Fruit fly (Drosophila melanogaster): ENCODE results near the gene mri.

The mri gene

DNA sequence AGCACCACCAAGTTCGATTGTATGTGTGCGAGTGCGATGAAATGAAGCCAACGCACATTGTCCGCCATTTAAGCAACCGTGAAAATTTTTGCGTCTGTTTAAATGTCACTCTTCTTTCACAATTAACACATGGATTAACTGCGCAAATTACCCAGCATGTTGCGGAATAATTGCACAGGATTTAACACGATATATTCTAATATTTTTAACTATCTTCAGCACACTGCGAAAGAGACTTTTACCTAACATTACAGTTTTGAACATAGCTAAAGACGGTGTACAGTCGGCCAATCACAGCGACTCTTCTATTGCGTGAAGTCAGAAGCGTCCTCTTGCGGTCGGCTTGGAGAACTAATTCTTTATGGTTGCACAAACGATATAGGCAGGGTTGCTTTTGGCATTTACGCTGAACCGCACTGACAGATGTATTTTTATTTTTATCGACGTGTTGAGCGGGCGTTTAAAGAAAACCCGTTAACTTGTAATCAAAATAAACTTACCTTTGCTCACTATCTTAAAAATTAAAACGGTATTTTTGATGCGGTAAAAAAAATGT is 46.7 kb downstream of the mri start (continued):
- no peak for TF ChIP-seq CG8281 (tag; optimal IDR thresholded peaks at IDR 0.05)
- peak; percentile 67 for TF ChIP-seq CG17912 (GFP tag; optimal IDR thresholded peaks at IDR 0.05)
- TF ChIP-seq maf-S (GFP tag; optimal IDR thresholded peaks at IDR 0.05), result no peak
- TF ChIP-seq CG2120 (GFP tag; optimal IDR thresholded peaks at IDR 0.05), result peak; percentile 53
- no peak for TF ChIP-seq CG7839 (tag; optimal IDR thresholded peaks at IDR 0.05)
- no peak for TF ChIP-seq CG7745 (tag; optimal IDR thresholded peaks at IDR 0.05)
- no peak for TF ChIP-seq schlank (tag; optimal IDR thresholded peaks at IDR 0.05)
- TF ChIP-seq danr (GFP tag; IDR thresholded peaks at IDR 0.05), result no peak
- peak; percentile 64 for TF ChIP-seq CG10267 (tag; optimal IDR thresholded peaks at IDR 0.05)
- no peak for TF ChIP-seq abd-A (tag; optimal IDR thresholded peaks at IDR 0.05)
- no peak for TF ChIP-seq al (GFP tag; IDR thresholded peaks at IDR 0.05)
- peak; percentile 48 for TF ChIP-seq ab (GFP tag; optimal IDR thresholded peaks at IDR 0.05)
- no peak for TF ChIP-seq Sox102F (GFP tag; optimal IDR thresholded peaks at IDR 0.05)
- TF ChIP-seq TFAM (GFP tag; optimal IDR thresholded peaks at IDR 0.05), result no peak
- TF ChIP-seq fd102C (GFP tag; optimal IDR thresholded peaks at IDR 0.05), result no peak
- peak; percentile 26 for TF ChIP-seq her (GFP tag; optimal IDR thresholded peaks at IDR 0.05)
- peak; percentile 42; the same call in 1 of the 2 replicates for TF ChIP-seq chm (GFP tag; IDR thresholded peaks at IDR 0.05)
- TF ChIP-seq emc (GFP tag; optimal IDR thresholded peaks at IDR 0.05), result no peak
- no peak for TF ChIP-seq Tbp (GFP tag; optimal IDR thresholded peaks at IDR 0.05)
- TF ChIP-seq CG4707 (GFP tag; optimal IDR thresholded peaks at IDR 0.05), result no peak
- TF ChIP-seq nerfin-1 (tag; optimal IDR thresholded peaks at IDR 0.05), result peak; percentile 15
- peak; percentile 34; the same call in 1 of the 3 replicates for TF ChIP-seq tgo (GFP tag; IDR thresholded peaks at IDR 0.05)
- no peak for TF ChIP-seq wek (GFP tag; optimal IDR thresholded peaks at IDR 0.05)
- TF ChIP-seq Hr39 (optimal IDR thresholded peaks at IDR 0.05), result no peak
- TF ChIP-seq ci (GFP tag; IDR thresholded peaks at IDR 0.05), result peak; percentile 84
- TF ChIP-seq hb (GFP tag; IDR thresholded peaks at IDR 0.05; ENCODE audit: partially characterized antibody), result peak; percentile 79
- TF ChIP-seq CG10654 (GFP tag; optimal IDR thresholded peaks at IDR 0.05), result peak; percentile 31
- peak; percentile 86 for TF ChIP-seq phol (tag; optimal IDR thresholded peaks at IDR 0.05)
- no peak for TF ChIP-seq yki (optimal IDR thresholded peaks at IDR 0.05)
- TF ChIP-seq CG18599 (GFP tag; optimal IDR thresholded peaks at IDR 0.05), result no peak
- TF ChIP-seq ATbp (GFP tag; optimal IDR thresholded peaks at IDR 0.05), result no peak
- TF ChIP-seq CG10147 (GFP tag; optimal IDR thresholded peaks at IDR 0.05), result no peak
- peak; percentile 50 for TF ChIP-seq Atf-2 (GFP tag; optimal IDR thresholded peaks at IDR 0.05)
- TF ChIP-seq dpn (GFP tag; optimal IDR thresholded peaks at IDR 0.05), result peak; percentile 46 to 48
- TF ChIP-seq sim (GFP tag; IDR thresholded peaks at IDR 0.05), result no peak
- TF ChIP-seq exex (tag; optimal IDR thresholded peaks at IDR 0.05), result no peak
- TF ChIP-seq CG12744 (GFP tag; optimal IDR thresholded peaks at IDR 0.05), result peak; percentile 21
- TF ChIP-seq gsb-n (tag; optimal IDR thresholded peaks at IDR 0.05), result no peak
- peak; percentile 26 for TF ChIP-seq CG16863 (GFP tag; optimal IDR thresholded peaks at IDR 0.05)
- no peak for TF ChIP-seq cato (GFP tag; optimal IDR thresholded peaks at IDR 0.05; ENCODE audit: borderline replicate concordance)
- no peak for TF ChIP-seq dati (GFP tag; IDR thresholded peaks at IDR 0.05)
- TF ChIP-seq onecut (GFP tag; IDR thresholded peaks at IDR 0.05), result no peak; the same call in none of the 2 replicates
- TF ChIP-seq grau (tag; optimal IDR thresholded peaks at IDR 0.05), result no peak
- TF ChIP-seq CrebB (tag; optimal IDR thresholded peaks at IDR 0.05), result no peak
- peak; percentile 66; the same call in 1 of the 2 replicates for TF ChIP-seq amos (GFP tag; IDR thresholded peaks at IDR 0.05; ENCODE audit: partially characterized antibody)
- TF ChIP-seq Spps (tag; optimal IDR thresholded peaks at IDR 0.05), result no peak
- TF ChIP-seq CG15269 (tag; optimal IDR thresholded peaks at IDR 0.05), result no peak
- no peak for TF ChIP-seq CG12769 (tag; optimal IDR thresholded peaks at IDR 0.05)
- peak; percentile 17 for TF ChIP-seq eyg (GFP tag; optimal IDR thresholded peaks at IDR 0.05)
- no peak for TF ChIP-seq CG6254 (GFP tag; optimal IDR thresholded peaks at IDR 0.05)
- peak; percentile 94 for TF ChIP-seq E2f2 (GFP tag; IDR thresholded peaks at IDR 0.05)

All from whole organism, embryonic.